Worm (Caenorhabditis elegans): ENCODE results near the gene srj-5.
A peak's percentile ranks its signal among the peaks of the same experiment; 100 is the strongest.

The srj-5 gene

DNA sequence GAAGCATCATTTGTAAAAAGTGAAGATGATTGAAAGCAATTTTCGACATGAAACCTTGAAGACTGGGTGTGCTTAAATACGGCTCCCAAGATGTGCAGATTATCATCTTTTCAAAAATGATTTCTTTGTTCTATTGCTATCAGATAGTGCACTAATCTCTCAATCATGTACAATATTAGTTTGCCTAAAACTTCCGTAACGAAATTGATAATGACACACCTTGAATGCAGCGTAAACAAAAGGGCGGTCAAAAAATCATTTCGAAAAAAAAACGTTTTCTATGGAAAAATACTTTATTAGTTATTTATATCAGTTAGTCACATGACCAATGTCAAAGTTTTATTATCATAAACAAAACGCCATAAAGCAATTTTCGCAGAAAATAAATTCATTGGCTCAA is 29.9 kb downstream of the srj-5 start, which contains the start of gene F48G7.5:
Gene F48G7.5, minus strand, starts transcription at position 34 of the 400 bp plus-strand sequence.
- TF ChIP-seq aly-2 (tag; optimal IDR thresholded peaks at IDR 0.05) (no peak), nhr-25 (tag; optimal IDR thresholded peaks at IDR 0.05) (no peak), unc-55 (GFP tag; optimal IDR thresholded peaks at IDR 0.05) (no peak), skn-1 (tag; optimal IDR thresholded peaks at IDR 0.05) (no peak), nhr-11 (tag; optimal IDR thresholded peaks at IDR 0.05) (no peak)

DNA sequence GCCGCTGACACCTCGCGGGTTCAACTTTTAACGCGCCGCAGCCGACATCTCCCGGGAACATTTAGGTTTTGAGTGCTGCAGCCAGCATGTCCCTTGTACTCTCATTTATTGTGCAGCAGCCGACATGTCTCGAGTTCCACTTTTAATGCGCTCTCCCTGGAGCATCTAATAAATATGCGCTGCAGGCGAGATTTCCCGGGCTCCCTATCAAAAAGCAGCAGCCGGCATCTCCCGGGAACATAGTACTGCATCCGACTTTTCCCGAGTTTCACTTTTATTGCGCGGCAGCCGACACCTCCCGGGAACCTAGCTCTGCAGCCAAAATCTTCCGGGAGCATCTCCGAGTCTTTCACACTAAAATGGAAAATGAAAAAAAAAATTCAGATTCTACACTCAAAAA is 31.9 kb downstream of the srj-5 start:
- TF ChIP-seq mdl-1 (tag; optimal IDR thresholded peaks at IDR 0.05) (no peak), R02D3.7 (tag; optimal IDR thresholded peaks at IDR 0.05) (no peak), ceh-82 (tag; optimal IDR thresholded peaks at IDR 0.05) (no peak), ZK546.5 (tag; optimal IDR thresholded peaks at IDR 0.05) (no peak), lin-39 (tag; optimal IDR thresholded peaks at IDR 0.05) (no peak), unc-55 (GFP tag; optimal IDR thresholded peaks at IDR 0.05) (no peak), lsy-2 (tag; optimal IDR thresholded peaks at IDR 0.05) (no peak), unc-62 (GFP tag; optimal IDR thresholded peaks at IDR 0.05) (no peak), ceh-16 (tag; optimal IDR thresholded peaks at IDR 0.05) (no peak), sma-9 (GFP tag; optimal IDR thresholded peaks at IDR 0.05) (no peak), sma-9 (tag; optimal IDR thresholded peaks at IDR 0.05) (no peak), nhr-21 (tag; optimal IDR thresholded peaks at IDR 0.05) (no peak), Y55F3AM.14 (GFP tag; optimal IDR thresholded peaks at IDR 0.05) (no peak), nhr-6 (tag; optimal IDR thresholded peaks at IDR 0.05) (no peak), alr-1 (tag; optimal IDR thresholded peaks at IDR 0.05) (no peak), nhr-11 (tag; optimal IDR thresholded peaks at IDR 0.05) (no peak), nhr-237 (tag; optimal IDR thresholded peaks at IDR 0.05) (no peak)

DNA sequence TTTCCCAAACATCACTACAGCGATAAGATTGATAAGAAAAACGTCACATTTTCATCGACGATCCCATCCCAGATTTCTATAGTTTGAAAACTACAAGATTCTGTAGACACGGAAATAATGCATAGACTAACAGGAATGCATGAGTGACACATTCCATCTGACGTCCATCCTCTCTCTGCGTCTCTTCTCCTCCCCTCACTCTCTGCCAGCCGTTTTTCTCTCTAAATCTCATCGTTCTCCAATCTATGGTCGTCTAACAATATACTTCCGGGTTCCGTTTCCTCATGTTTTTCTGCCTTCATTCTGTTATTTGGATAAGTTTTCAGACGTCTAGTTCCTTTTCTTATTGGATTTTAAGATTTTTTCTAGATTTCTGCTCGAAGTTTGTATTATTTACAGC is 33.8 kb downstream of the srj-5 start, which contains the start of gene F48G7.4:
Gene F48G7.4, plus strand, starts transcription at position 400 of the 400 bp plus-strand sequence.
- TF ChIP-seq gmeb-1 (tag; optimal IDR thresholded peaks at IDR 0.05) (peak; percentile 8), nhr-129 (tag; optimal IDR thresholded peaks at IDR 0.05) (peak; percentile 67), elt-1 (tag; optimal IDR thresholded peaks at IDR 0.05) (no peak), blmp-1 (tag; optimal IDR thresholded peaks at IDR 0.05; ENCODE audit: insufficient read depth) (no peak), egl-27 (tag; optimal IDR thresholded peaks at IDR 0.05) (peak; percentile 82), mdl-1 (tag; optimal IDR thresholded peaks at IDR 0.05) (peak; percentile 32 to 50), nhr-11 (tag; optimal IDR thresholded peaks at IDR 0.05) (no peak), dmd-4 (tag; optimal IDR thresholded peaks at IDR 0.05) (no peak), crh-2 (tag; optimal IDR thresholded peaks at IDR 0.05) (peak; percentile 67), nhr-12 (tag; optimal IDR thresholded peaks at IDR 0.05) (no peak), ceh-82 (tag; optimal IDR thresholded peaks at IDR 0.05) (no peak), mab-5 (tag; optimal IDR thresholded peaks at IDR 0.05) (peak; percentile 8), nhr-23 (tag; optimal IDR thresholded peaks at IDR 0.05) (no peak), ztf-4 (tag; optimal IDR thresholded peaks at IDR 0.05) (peak; percentile 25), F13H6.1 (tag; optimal IDR thresholded peaks at IDR 0.05) (peak; percentile 74), zag-1 (tag; optimal IDR thresholded peaks at IDR 0.05) (peak; percentile 84), nhr-10 (tag; optimal IDR thresholded peaks at IDR 0.05) (no peak), elt-3 (tag; optimal IDR thresholded peaks at IDR 0.05) (no peak), mbf-1 (tag; optimal IDR thresholded peaks at IDR 0.05) (no peak), lsy-2 (tag; optimal IDR thresholded peaks at IDR 0.05) (peak in 1 of 2 experiments; percentile 83), ztf-1 (GFP tag; conservative IDR thresholded peaks at IDR 0.05) (no peak), ztf-11 (tag; optimal IDR thresholded peaks at IDR 0.05) (no peak), nhr-6 (tag; optimal IDR thresholded peaks at IDR 0.05) (peak; percentile 87), nhr-21 (tag; optimal IDR thresholded peaks at IDR 0.05) (peak; percentile 53), lin-13 (GFP tag; optimal IDR thresholded peaks at IDR 0.05) (peak; percentile 44), R02D3.7 (tag; optimal IDR thresholded peaks at IDR 0.05) (no peak), skn-1 (tag; optimal IDR thresholded peaks at IDR 0.05) (no peak), sma-3 (GFP tag; optimal IDR thresholded peaks at IDR 0.05) (peak; percentile 1), fos-1 (tag; optimal IDR thresholded peaks at IDR 0.05) (peak; percentile 79), lin-39 (tag; optimal IDR thresholded peaks at IDR 0.05) (no peak), ZK546.5 (tag; optimal IDR thresholded peaks at IDR 0.05) (no peak), aly-2 (tag; optimal IDR thresholded peaks at IDR 0.05) (no peak), ceh-16 (tag; optimal IDR thresholded peaks at IDR 0.05) (no peak), snpc-4 (tag; optimal IDR thresholded peaks at IDR 0.05) (peak; percentile 32), lin-11 (tag; optimal IDR thresholded peaks at IDR 0.05) (no peak), Y55F3AM.14 (GFP tag; optimal IDR thresholded peaks at IDR 0.05) (peak; percentile 68), nhr-25 (tag; optimal IDR thresholded peaks at IDR 0.05) (peak; percentile 51), unc-55 (GFP tag; optimal IDR thresholded peaks at IDR 0.05) (peak; percentile 92), sma-9 (GFP tag; optimal IDR thresholded peaks at IDR 0.05) (peak; percentile 91), sma-9 (tag; optimal IDR thresholded peaks at IDR 0.05) (no peak), nhr-237 (tag; optimal IDR thresholded peaks at IDR 0.05) (no peak), unc-39 (tag; optimal IDR thresholded peaks at IDR 0.05) (no peak), sem-4 (tag; optimal IDR thresholded peaks at IDR 0.05) (peak; percentile 51), C34F6.9 (tag; optimal IDR thresholded peaks at IDR 0.05) (peak; percentile 88), peb-1 (tag; optimal IDR thresholded peaks at IDR 0.05) (no peak), nhr-77 (tag; optimal IDR thresholded peaks at IDR 0.05) (no peak), alr-1 (tag; optimal IDR thresholded peaks at IDR 0.05) (no peak), unc-62 (GFP tag; optimal IDR thresholded peaks at IDR 0.05) (peak; percentile 58)
